Worm (Caenorhabditis elegans) whole organism, L1 larva: ENCODE data around the gene F42C5.6.
A peak's percentile ranks its signal among the peaks of the same experiment; 100 is the strongest.

Experiments
- C16A3.4 ChIP-seq: fragments of 150-350 bp; optimal IDR thresholded peaks from 2 replicates; lab custom pipeline; 2014; ENCODE audit warnings: missing biosample characterization, missing genetic modification characterization
- F16B12.6 ChIP-seq: fragments of 150-350 bp; optimal IDR thresholded peaks from 2 replicates; lab custom pipeline; 2014; ENCODE audit warnings: missing biosample characterization, missing genetic modification characterization
- Y116A8C.19 ChIP-seq: sonication (generic microtip); optimal IDR thresholded peaks from 2 replicates; lab custom pipeline; 2016; ENCODE audit warnings: missing compliant biosample characterization, missing genetic modification characterization, borderline replicate concordance
- alr-1 ChIP-seq: fragments of 200-800 bp; sonication (Bioruptor generic); optimal IDR thresholded peaks from 2 replicates; lab custom pipeline; 2018; ENCODE audit warnings: borderline replicate concordance, mild to moderate bottlenecking, missing genetic modification characterization, missing compliant biosample characterization
- ama-1 ChIP-seq: fragments of 150-350 bp; optimal IDR thresholded peaks from 2 replicates; lab custom pipeline; 2014
- blmp-1 ChIP-seq: fragments of 150-350 bp; optimal IDR thresholded peaks from 2 replicates; lab custom pipeline; 2014; ENCODE audit warnings: missing biosample characterization, missing genetic modification characterization
- ceh-88 ChIP-seq: fragments of 200-800 bp; sonication (Bioruptor generic); IDR thresholded peaks from 2 replicates; pipeline ENCODE4 v1.3.6; 2022; ENCODE audit warnings: missing genetic modification characterization, missing compliant biosample characterization
- ces-1 ChIP-seq: fragments of 150-350 bp; optimal IDR thresholded peaks from 2 replicates; lab custom pipeline; 2014; ENCODE audit warnings: missing biosample characterization, missing genetic modification reagents, missing genetic modification characterization
- dpl-1 ChIP-seq, 3 experiments: fragments of 150-350 bp in 2 of 3; sonication (generic microtip) in 1 of 3; optimal IDR thresholded peaks; 2 replicates each; lab custom pipeline; 2014 to 2017; ENCODE audit warnings: missing biosample characterization in 3 of 3, missing genetic modification characterization in 3 of 3, missing genetic modification reagents in 3 of 3
- efl-1 ChIP-seq, 4 experiments: fragments of 150-350 bp; optimal IDR thresholded peaks in 3 of 4; peaks in 1 of 4; 1 replicate in 1 of 4; 2 replicates in 3 of 4; lab custom pipeline; 2014; ENCODE audit warnings: missing biosample characterization in 2 of 4, missing genetic modification characterization in 2 of 4, missing genetic modification reagents in 2 of 4
- efl-3 ChIP-seq: fragments of 200-800 bp; sonication (Bioruptor generic); optimal IDR thresholded peaks from 2 replicates; lab custom pipeline; 2018; ENCODE audit warnings: mild to moderate bottlenecking, missing genetic modification characterization, missing compliant biosample characterization
- elt-2 ChIP-seq: sonication (generic microtip); optimal IDR thresholded peaks from 2 replicates; lab custom pipeline; 2016; ENCODE audit warnings: missing genetic modification characterization, mild to moderate bottlenecking, inconsistent platforms, missing compliant biosample characterization, missing genetic modification reagents
- elt-3 ChIP-seq, 6 experiments: fragments of 150-350 bp in 1 of 6; sonication (generic microtip); optimal IDR thresholded peaks; 2 replicates each; lab custom pipeline; 2017 to 2018; ENCODE audit warnings: missing biosample characterization in 6 of 6, missing genetic modification characterization in 6 of 6, inconsistent platforms in 1 of 6
- fkh-10 ChIP-seq: sonication (generic microtip); optimal IDR thresholded peaks from 2 replicates; lab custom pipeline; 2017; ENCODE audit warnings: missing biosample characterization, missing genetic modification reagents, missing genetic modification characterization
- fkh-4 ChIP-seq: sonication (generic microtip); optimal IDR thresholded peaks from 2 replicates; lab custom pipeline; 2016; ENCODE audit warnings: missing compliant biosample characterization, missing genetic modification characterization, borderline replicate concordance
- fos-1 ChIP-seq: fragments of 150-350 bp; optimal IDR thresholded peaks from 2 replicates; lab custom pipeline; 2014; ENCODE audit warnings: missing biosample characterization, missing genetic modification characterization
- irx-1 ChIP-seq: sonication (generic microtip); optimal IDR thresholded peaks from 2 replicates; lab custom pipeline; 2016; ENCODE audit warnings: missing genetic modification characterization, missing compliant biosample characterization
- isw-1 ChIP-seq: fragments of 200-800 bp; sonication (Bioruptor generic); IDR thresholded peaks from 2 replicates; pipeline ENCODE4 v1.3.6; 2022; ENCODE audit warnings: missing genetic modification characterization, missing compliant biosample characterization
- jun-1 ChIP-seq: fragments of 150-350 bp; optimal IDR thresholded peaks from 2 replicates; lab custom pipeline; 2014; ENCODE audit warnings: missing biosample characterization, missing genetic modification reagents, missing genetic modification characterization
- lin-13 ChIP-seq: fragments of 150-350 bp; optimal IDR thresholded peaks from 2 replicates; lab custom pipeline; 2014; ENCODE audit warnings: missing biosample characterization, missing genetic modification reagents, missing genetic modification characterization
- lin-14 ChIP-seq: fragments of 200-800 bp; sonication (Bioruptor generic); optimal IDR thresholded peaks from 2 replicates; lab custom pipeline; 2018; ENCODE audit warnings: mild to moderate bottlenecking, missing genetic modification characterization, moderate library complexity, missing compliant biosample characterization
- lin-15B ChIP-seq: fragments of 150-350 bp; sonication (generic microtip); optimal IDR thresholded peaks from 3 replicates; lab custom pipeline; 2014; ENCODE audit warnings: missing biosample characterization, missing genetic modification characterization
- lir-3 ChIP-seq: sonication (generic microtip); optimal IDR thresholded peaks from 2 replicates; lab custom pipeline; 2016; ENCODE audit warnings: mild to moderate bottlenecking, missing genetic modification characterization, moderate library complexity, missing compliant biosample characterization; ENCODE audit not compliant: poor library complexity
- lsy-2 ChIP-seq, 2 experiments: fragments of 150-350 bp; optimal IDR thresholded peaks; 2 replicates each; lab custom pipeline; 2014; ENCODE audit warnings: missing biosample characterization in 2 of 2, missing genetic modification characterization in 2 of 2
- mab-9 ChIP-seq: fragments of 200-800 bp; sonication (Bioruptor generic); IDR thresholded peaks from 2 replicates; pipeline ENCODE4 v1.3.6; 2022; ENCODE audit warnings: missing genetic modification reagents, missing genetic modification characterization, missing compliant biosample characterization
- mdl-1 ChIP-seq, 2 experiments: fragments of 150-350 bp; optimal IDR thresholded peaks; 2 replicates each; lab custom pipeline; 2014 to 2017; ENCODE audit warnings: missing biosample characterization in 2 of 2, missing genetic modification characterization in 2 of 2, inconsistent platforms in 1 of 2
- mef-2 ChIP-seq: fragments of 150-350 bp; optimal IDR thresholded peaks from 2 replicates; lab custom pipeline; 2014; ENCODE audit warnings: missing biosample characterization, missing genetic modification characterization
- mep-1 ChIP-seq: fragments of 150-350 bp; optimal IDR thresholded peaks from 2 replicates; lab custom pipeline; 2014; ENCODE audit warnings: missing biosample characterization, missing genetic modification characterization
- nhr-12 ChIP-seq: sonication (generic microtip); optimal IDR thresholded peaks from 2 replicates; lab custom pipeline; 2017; ENCODE audit warnings: missing biosample characterization, missing genetic modification characterization
- nhr-71 ChIP-seq: sonication (generic microtip); optimal IDR thresholded peaks from 2 replicates; lab custom pipeline; 2016; ENCODE audit warnings: mild to moderate bottlenecking, missing genetic modification characterization, moderate library complexity, missing compliant biosample characterization
- nhr-84 ChIP-seq: sonication (generic microtip); optimal IDR thresholded peaks from 2 replicates; lab custom pipeline; 2017; ENCODE audit warnings: missing biosample characterization, missing genetic modification characterization
- nhr-90 ChIP-seq: sonication (generic microtip); optimal IDR thresholded peaks from 2 replicates; lab custom pipeline; 2016; ENCODE audit warnings: mild to moderate bottlenecking, missing genetic modification characterization, missing compliant biosample characterization; ENCODE audit not compliant: poor library complexity
- pax-3 ChIP-seq: fragments of 200-800 bp; sonication (Bioruptor generic); optimal IDR thresholded peaks from 2 replicates; lab custom pipeline; 2018; ENCODE audit warnings: mild to moderate bottlenecking, missing genetic modification characterization, moderate library complexity, missing compliant biosample characterization
- pqm-1 ChIP-seq: sonication (generic microtip); optimal IDR thresholded peaks from 3 replicates; lab custom pipeline; 2017; ENCODE audit warnings: missing biosample characterization, missing genetic modification characterization
- rnt-1 ChIP-seq: sonication (generic microtip); optimal IDR thresholded peaks from 2 replicates; lab custom pipeline; 2016; ENCODE audit warnings: mild to moderate bottlenecking, missing genetic modification characterization, moderate library complexity, missing compliant biosample characterization
- skn-1 ChIP-seq: fragments of 150-350 bp; optimal IDR thresholded peaks from 2 replicates; lab custom pipeline; 2014; ENCODE audit warnings: missing biosample characterization, missing genetic modification characterization
- snpc-4 ChIP-seq: fragments of 150-350 bp; optimal IDR thresholded peaks from 2 replicates; lab custom pipeline; 2014; ENCODE audit warnings: missing biosample characterization, missing genetic modification characterization
- sox-4 ChIP-seq: sonication (generic microtip); optimal IDR thresholded peaks from 2 replicates; lab custom pipeline; 2016; ENCODE audit warnings: missing genetic modification characterization, missing compliant biosample characterization
- swsn-7 ChIP-seq: sonication (generic microtip); optimal IDR thresholded peaks from 2 replicates; lab custom pipeline; 2016; ENCODE audit warnings: missing genetic modification characterization, missing compliant biosample characterization
- tlp-1 ChIP-seq: fragments of 150-350 bp; optimal IDR thresholded peaks from 2 replicates; lab custom pipeline; 2014; ENCODE audit warnings: missing biosample characterization, missing genetic modification characterization
- unc-130 ChIP-seq: fragments of 150-350 bp; optimal IDR thresholded peaks from 2 replicates; lab custom pipeline; 2017; ENCODE audit warnings: missing biosample characterization, missing genetic modification characterization, inconsistent platforms
- unc-62 ChIP-seq: fragments of 150-350 bp; optimal IDR thresholded peaks from 2 replicates; lab custom pipeline; 2014; ENCODE audit warnings: missing biosample characterization, missing genetic modification reagents, missing genetic modification characterization
- unc-86 ChIP-seq: sonication (generic microtip); optimal IDR thresholded peaks from 2 replicates; lab custom pipeline; 2016; ENCODE audit warnings: missing genetic modification characterization, missing compliant biosample characterization
- vab-15 ChIP-seq: sonication (generic microtip); optimal IDR thresholded peaks from 2 replicates; lab custom pipeline; 2017; ENCODE audit warnings: missing genotype, mild to moderate bottlenecking, missing genetic modification characterization, missing compliant biosample characterization
- zag-1 ChIP-seq: fragments of 150-350 bp; optimal IDR thresholded peaks from 2 replicates; lab custom pipeline; 2014; ENCODE audit warnings: missing biosample characterization, missing genetic modification characterization
- zip-4 ChIP-seq: fragments of 200-800 bp; sonication (Bioruptor generic); optimal IDR thresholded peaks from 2 replicates; lab custom pipeline; 2018; ENCODE audit warnings: mild to moderate bottlenecking, missing genetic modification characterization, moderate library complexity, missing compliant biosample characterization
- ztf-4 ChIP-seq: fragments of 150-350 bp; optimal IDR thresholded peaks from 2 replicates; lab custom pipeline; 2014; ENCODE audit warnings: missing biosample characterization, missing genetic modification characterization

Gene F42C5.6

DNA sequence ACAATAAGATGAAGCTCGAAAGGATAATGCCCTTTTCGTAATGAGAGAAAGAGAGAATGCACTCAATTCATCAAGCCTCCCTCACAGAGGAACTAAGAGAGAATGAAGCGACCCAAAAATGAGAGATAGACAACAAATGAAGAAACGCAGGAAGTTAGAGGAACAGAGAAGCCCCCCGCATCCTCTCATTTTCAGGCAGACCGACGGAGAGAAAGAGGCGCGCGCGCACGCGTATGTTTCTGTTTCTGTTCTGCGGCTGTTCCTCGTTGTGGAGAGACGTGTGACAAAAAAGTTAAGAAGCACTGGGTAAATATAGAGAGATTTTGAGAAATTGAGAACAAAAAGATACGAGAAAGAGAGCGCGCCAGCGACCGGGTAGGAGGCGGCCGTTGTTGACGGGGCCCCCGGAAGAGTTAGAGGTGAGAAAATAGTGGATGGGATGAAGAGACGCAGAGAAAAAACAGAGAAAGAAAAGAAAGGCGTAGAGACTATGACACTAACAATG lies 11.1 kb upstream of the F42C5.6 start (continued):
- TF ChIP-seq pax-3 (tag; lab: Kevin White, UChicago) (no peak), nhr-90 (peak; percentile 67), efl-1 (optimal IDR thresholded peaks at IDR 0.05; lab: Kevin White, UChicago) (peak; percentile 69 to 80), efl-1 (GFP tag; optimal IDR thresholded peaks at IDR 0.05 in 1 of 2; lab: Kevin White, UChicago) (peak; percentile 18 to 92), rnt-1 (tag; lab: Kevin White, UChicago) (peak; percentile 67), tlp-1 (tag; lab: Kevin White, UChicago) (no peak), fkh-4 (tag; lab: Kevin White, UChicago) (peak; percentile 54)

DNA sequence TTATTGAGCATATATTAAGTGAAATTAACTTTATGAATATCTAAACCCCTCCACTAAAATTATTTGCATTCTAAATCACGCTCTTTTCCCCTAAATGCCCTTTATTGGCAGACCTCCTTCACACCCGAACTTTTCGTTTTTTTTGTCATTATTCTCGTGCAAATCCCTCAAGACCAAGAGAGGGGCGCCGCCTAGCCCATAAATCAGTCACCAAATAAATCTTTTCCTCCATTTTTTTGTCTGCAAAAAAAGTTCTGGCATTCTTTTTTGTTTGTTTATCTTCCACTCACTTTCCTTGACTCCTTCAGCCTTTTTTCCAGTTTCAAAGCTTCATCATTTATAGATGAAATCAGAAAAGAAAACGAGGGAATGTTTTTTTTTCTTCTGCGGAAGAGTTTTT lies 10.0 kb upstream of the F42C5.6 start:
- TF ChIP-seq zip-4 (GFP tag; lab: Kevin White, UChicago) (no peak), lin-14 (GFP tag; lab: Kevin White, UChicago) (peak; percentile 46), mep-1 (tag; lab: Kevin White, UChicago) (peak; percentile 7)

DNA sequence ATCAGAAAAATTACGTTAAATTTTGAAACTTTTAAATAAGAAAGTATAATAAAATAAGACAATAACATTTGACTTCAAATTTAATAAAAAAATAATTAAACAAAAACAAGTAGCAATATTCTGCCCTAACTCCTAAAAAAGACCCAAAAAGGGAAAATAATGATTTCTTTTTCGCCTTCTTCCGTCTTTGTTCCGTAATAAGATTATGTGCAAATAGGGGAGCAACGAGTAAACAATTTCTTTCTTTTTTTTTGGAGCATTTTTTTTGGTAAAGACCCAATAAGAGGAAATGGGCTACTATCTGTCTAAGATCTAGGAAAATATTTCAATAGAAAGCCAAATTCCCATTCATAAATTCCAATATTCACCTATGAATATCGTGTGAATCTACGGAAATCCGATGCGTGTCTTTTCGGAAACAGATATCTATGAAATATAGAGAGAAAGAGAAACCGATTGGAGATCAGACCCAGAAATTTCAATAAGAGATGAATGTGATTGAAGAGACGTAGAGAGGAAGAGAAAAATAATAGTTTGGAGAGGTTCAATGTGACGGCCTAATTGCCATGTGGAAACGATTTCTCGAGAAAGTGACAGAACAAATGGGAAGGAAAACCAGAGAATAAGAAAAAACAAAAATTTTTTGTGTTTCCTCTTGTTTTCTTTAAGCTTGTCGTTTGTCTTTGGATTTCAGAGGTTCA lies 9.1 kb upstream of the F42C5.6 start:
- TF ChIP-seq nhr-12 (no peak), fkh-10 (GFP tag; lab: Kevin White, UChicago) (no peak), C16A3.4 (tag; lab: Kevin White, UChicago) (peak; percentile 21), skn-1 (tag; lab: Kevin White, UChicago) (no peak), snpc-4 (tag; lab: Kevin White, UChicago) (no peak), unc-86 (tag; lab: Kevin White, UChicago) (no peak), mdl-1 (tag; optimal IDR thresholded peaks at IDR 0.05; lab: Kevin White, UChicago) (peak in 1 of 2 experiments; percentile 17), lir-3 (no peak), fos-1 (tag; lab: Kevin White, UChicago) (no peak), efl-3 (GFP tag; lab: Kevin White, UChicago) (no peak), ztf-4 (no peak), dpl-1 (GFP tag; optimal IDR thresholded peaks at IDR 0.05; lab: Kevin White, UChicago) (no peak), mef-2 (tag; lab: Kevin White, UChicago) (no peak), isw-1 (GFP tag; lab: Robert Waterston, UW) (no peak), ceh-88 (GFP tag; lab: Robert Waterston, UW) (no peak), nhr-71 (tag; lab: Kevin White, UChicago) (peak; percentile 41), ama-1 (no peak), zip-4 (GFP tag; lab: Kevin White, UChicago) (no peak), elt-2 (tag; lab: Kevin White, UChicago) (no peak), Y116A8C.19 (no peak), unc-62 (no peak), swsn-7 (tag; lab: Kevin White, UChicago) (no peak), pqm-1 (tag; lab: Kevin White, UChicago) (no peak), mab-9 (GFP tag; lab: Robert Waterston, UW) (no peak), fkh-4 (tag; lab: Kevin White, UChicago) (peak; percentile 40), elt-3 (tag; optimal IDR thresholded peaks at IDR 0.05; lab: Kevin White, UChicago) (peak in 1 of 6 experiments; percentile 45), irx-1 (tag; lab: Kevin White, UChicago) (no peak), F16B12.6 (tag; lab: Kevin White, UChicago) (no peak), jun-1 (tag; lab: Kevin White, UChicago) (no peak), alr-1 (tag; lab: Kevin White, UChicago) (no peak), lin-15B (tag; lab: Kevin White, UChicago) (no peak), lin-13 (GFP tag; lab: Kevin White, UChicago) (no peak), vab-15 (no peak), blmp-1 (tag; lab: Kevin White, UChicago) (peak; percentile 88), zag-1 (no peak), unc-130 (tag; lab: Kevin White, UChicago) (no peak), lsy-2 (tag; optimal IDR thresholded peaks at IDR 0.05; lab: Kevin White, UChicago) (no peak), ces-1 (GFP tag; lab: Kevin White, UChicago) (no peak), efl-1 (optimal IDR thresholded peaks at IDR 0.05; lab: Kevin White, UChicago) (peak in 1 of 2 experiments; percentile 21), efl-1 (GFP tag; optimal IDR thresholded peaks at IDR 0.05 in 1 of 2; lab: Kevin White, UChicago) (no peak), sox-4 (tag; lab: Kevin White, UChicago) (no peak), nhr-84 (no peak)
